Fruit fly (Drosophila melanogaster): Measurements from ENCODE around the gene CG33630.

CG33630 gene

dm6 chr3R:10081469-10082111, 19.2 kb downstream of the CG33630 start:
- TF ChIP-seq psq (optimal IDR thresholded peaks at IDR 0.05) = no peak
- TF ChIP-seq ttk (optimal IDR thresholded peaks at IDR 0.05) = no peak
- no peak for TF ChIP-seq insv (optimal IDR thresholded peaks at IDR 0.05)
- no peak for TF ChIP-seq Sin3A (optimal IDR thresholded peaks at IDR 0.05)
- no peak for TF ChIP-seq h (optimal IDR thresholded peaks at IDR 0.05)
- no peak for TF ChIP-seq Myc (optimal IDR thresholded peaks at IDR 0.05)

dm6 chr3R:10082549-10083075, 20.2 kb downstream of the CG33630 start:
- no peak for TF ChIP-seq insv (optimal IDR thresholded peaks at IDR 0.05)
- no peak for TF ChIP-seq Sin3A (optimal IDR thresholded peaks at IDR 0.05)
- TF ChIP-seq ttk (optimal IDR thresholded peaks at IDR 0.05) = no peak
- TF ChIP-seq Myc (optimal IDR thresholded peaks at IDR 0.05) = no peak
- TF ChIP-seq psq (optimal IDR thresholded peaks at IDR 0.05) = no peak
- no peak for TF ChIP-seq h (optimal IDR thresholded peaks at IDR 0.05)

- TF ChIP-seq Myc (optimal IDR thresholded peaks at IDR 0.05) (no peak), h (optimal IDR thresholded peaks at IDR 0.05) (no peak), Sin3A (optimal IDR thresholded peaks at IDR 0.05) (no peak), ttk (optimal IDR thresholded peaks at IDR 0.05) (no peak), psq (optimal IDR thresholded peaks at IDR 0.05) (no peak), insv (optimal IDR thresholded peaks at IDR 0.05) (no peak)
These were observed 20.7 kb downstream of the CG33630 start for dm6 chr3R:10083077-10083476.

dm6 chr3R:10084179-10084647, 21.8 kb downstream of the CG33630 start:
- TF ChIP-seq h (optimal IDR thresholded peaks at IDR 0.05) (no peak), ttk (optimal IDR thresholded peaks at IDR 0.05) (no peak), Sin3A (optimal IDR thresholded peaks at IDR 0.05) (no peak), psq (optimal IDR thresholded peaks at IDR 0.05) (no peak)

dm6 chr3R:10084914-10085313, 22.5 kb downstream of the CG33630 start:
- TF ChIP-seq psq (optimal IDR thresholded peaks at IDR 0.05) = no peak
- TF ChIP-seq h (optimal IDR thresholded peaks at IDR 0.05) = no peak
- no peak for TF ChIP-seq insv (optimal IDR thresholded peaks at IDR 0.05)
- no peak for TF ChIP-seq Myc (optimal IDR thresholded peaks at IDR 0.05)
- TF ChIP-seq Sin3A (optimal IDR thresholded peaks at IDR 0.05) = no peak
- no peak for TF ChIP-seq ttk (optimal IDR thresholded peaks at IDR 0.05)

- no peak for TF ChIP-seq psq (optimal IDR thresholded peaks at IDR 0.05)
These were observed 23.8 kb downstream of the CG33630 start for dm6 chr3R:10086222-10086621.

dm6 chr3R:10086683-10087082, 24.3 kb downstream of the CG33630 start:
- TF ChIP-seq Myc (optimal IDR thresholded peaks at IDR 0.05) = no peak
- no peak for TF ChIP-seq insv (optimal IDR thresholded peaks at IDR 0.05)
- TF ChIP-seq psq (optimal IDR thresholded peaks at IDR 0.05) = no peak
- TF ChIP-seq h (optimal IDR thresholded peaks at IDR 0.05) = no peak
- no peak for TF ChIP-seq Sin3A (optimal IDR thresholded peaks at IDR 0.05)
- no peak for TF ChIP-seq ttk (optimal IDR thresholded peaks at IDR 0.05)

dm6 chr3R:10087206-10087927, 24.9 kb downstream of the CG33630 start:
- TF ChIP-seq Sin3A (optimal IDR thresholded peaks at IDR 0.05) = no peak
- no peak for TF ChIP-seq h (optimal IDR thresholded peaks at IDR 0.05)
- TF ChIP-seq psq (optimal IDR thresholded peaks at IDR 0.05) = no peak
- no peak for TF ChIP-seq insv (optimal IDR thresholded peaks at IDR 0.05)
- no peak for TF ChIP-seq Myc (optimal IDR thresholded peaks at IDR 0.05)
- no peak for TF ChIP-seq ttk (optimal IDR thresholded peaks at IDR 0.05)

- TF ChIP-seq psq (optimal IDR thresholded peaks at IDR 0.05) (no peak), Myc (optimal IDR thresholded peaks at IDR 0.05) (no peak), Sin3A (optimal IDR thresholded peaks at IDR 0.05) (no peak), h (optimal IDR thresholded peaks at IDR 0.05) (no peak), insv (optimal IDR thresholded peaks at IDR 0.05) (no peak), ttk (optimal IDR thresholded peaks at IDR 0.05) (no peak)
These were observed 26.8 kb downstream of the CG33630 start for dm6 chr3R:10089171-10089664.

dm6 chr3R:10090906-10091305, 28.5 kb downstream of the CG33630 start:
- TF ChIP-seq Myc (optimal IDR thresholded peaks at IDR 0.05) (no peak), h (optimal IDR thresholded peaks at IDR 0.05) (no peak)

- no peak for TF ChIP-seq Sin3A (optimal IDR thresholded peaks at IDR 0.05)
- no peak for TF ChIP-seq h (optimal IDR thresholded peaks at IDR 0.05)
- no peak for TF ChIP-seq ttk (optimal IDR thresholded peaks at IDR 0.05)
- TF ChIP-seq insv (optimal IDR thresholded peaks at IDR 0.05) = no peak
- no peak for TF ChIP-seq psq (optimal IDR thresholded peaks at IDR 0.05)
- no peak for TF ChIP-seq Myc (optimal IDR thresholded peaks at IDR 0.05)
These were observed 29.1 kb downstream of the CG33630 start for dm6 chr3R:10091513-10091912.

dm6 chr3R:10093252-10094030, 31.0 kb downstream of the CG33630 start:
- TF ChIP-seq Sin3A (optimal IDR thresholded peaks at IDR 0.05) = no peak
- TF ChIP-seq ttk (optimal IDR thresholded peaks at IDR 0.05) = no peak
- no peak for TF ChIP-seq insv (optimal IDR thresholded peaks at IDR 0.05)
- TF ChIP-seq h (optimal IDR thresholded peaks at IDR 0.05) = no peak
- no peak for TF ChIP-seq psq (optimal IDR thresholded peaks at IDR 0.05)
- no peak for TF ChIP-seq Myc (optimal IDR thresholded peaks at IDR 0.05)
